Fruit fly (Drosophila melanogaster) S2 (cell line): Measurements from ENCODE around the gene CG33263.

Experiments
- CG8478 ChIP-seq: fragments of >200 bp; optimal IDR thresholded peaks from 2 replicates; lab custom pipeline; 2018
- CTCF ChIP-seq, 2 experiments: fragments of >200 bp; optimal IDR thresholded peaks; 2 replicates each; lab custom pipeline; 2018

CG33263 gene

DNA sequence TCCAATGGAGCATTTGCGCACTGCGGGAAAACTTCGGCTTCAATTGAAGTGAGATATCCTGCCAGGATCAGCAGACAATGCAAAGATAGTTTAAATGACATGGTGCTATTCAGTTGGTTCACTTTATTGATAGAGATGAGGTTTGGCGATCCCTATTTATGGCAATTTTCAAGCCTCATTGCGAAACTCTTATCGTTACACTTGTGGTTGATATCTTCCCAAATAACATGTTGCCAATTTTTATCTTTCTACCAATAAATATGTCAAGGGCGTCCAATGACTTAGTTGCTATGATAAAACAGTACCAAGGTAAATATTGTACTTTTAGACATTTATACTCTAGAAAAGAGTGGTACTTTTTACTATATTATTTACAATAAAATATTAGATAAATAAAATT is at the start of gene CG33263:
Gene CG33263, minus strand, starts transcription at position 101 of the 400 bp plus-strand sequence.
- TF ChIP-seq CTCF (optimal IDR thresholded peaks at IDR 0.05; lab: Kevin White, UChicago): no peak

DNA sequence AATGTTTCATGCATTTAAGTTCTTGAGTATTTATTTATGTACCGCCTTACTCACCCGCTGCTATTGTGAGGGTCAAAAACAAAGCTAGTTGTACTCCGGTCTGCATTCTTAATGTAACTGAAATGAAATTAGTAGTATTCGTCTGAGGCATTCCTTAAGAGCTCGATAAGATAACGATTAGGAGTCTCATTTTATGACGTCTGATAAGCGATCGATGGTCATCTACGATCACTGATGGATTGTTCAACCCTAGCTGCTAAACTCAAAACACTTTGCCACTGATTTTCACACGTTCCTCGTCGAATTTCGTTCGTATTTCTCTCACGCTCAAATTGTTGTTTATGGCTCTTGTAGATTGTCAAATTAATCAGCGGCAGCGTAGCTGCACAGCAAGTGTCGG is 33.2 kb upstream of the CG33263 start, which contains the start of gene CG10116:
Gene CG10116, minus strand, starts transcription at position 106 of the 400 bp plus-strand sequence.
- TF ChIP-seq CG8478 (no peak), CTCF (optimal IDR thresholded peaks at IDR 0.05; lab: Kevin White, UChicago) (no peak)

DNA sequence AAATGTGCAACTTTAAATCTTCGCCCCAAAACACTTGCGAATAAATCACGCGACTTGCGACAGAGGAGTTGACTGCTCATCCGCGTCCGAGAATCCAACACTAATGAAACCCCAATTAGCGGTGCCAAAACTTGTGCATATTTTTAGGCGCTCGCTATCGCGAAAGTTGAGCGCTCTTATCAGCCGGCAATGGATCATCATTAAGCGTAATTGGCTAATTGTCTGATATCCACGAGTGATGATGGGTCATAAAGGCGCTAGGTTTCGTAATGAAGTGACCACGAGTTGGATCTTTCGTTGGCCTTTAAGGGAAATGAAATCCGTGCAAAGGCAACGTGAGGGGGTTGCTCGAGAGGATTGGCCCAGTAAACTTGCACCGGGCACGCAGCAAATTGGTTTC is 30.8 kb upstream of the CG33263 start:
- TF ChIP-seq CTCF (optimal IDR thresholded peaks at IDR 0.05; lab: Kevin White, UChicago) (no peak), CG8478 (no peak)

DNA sequence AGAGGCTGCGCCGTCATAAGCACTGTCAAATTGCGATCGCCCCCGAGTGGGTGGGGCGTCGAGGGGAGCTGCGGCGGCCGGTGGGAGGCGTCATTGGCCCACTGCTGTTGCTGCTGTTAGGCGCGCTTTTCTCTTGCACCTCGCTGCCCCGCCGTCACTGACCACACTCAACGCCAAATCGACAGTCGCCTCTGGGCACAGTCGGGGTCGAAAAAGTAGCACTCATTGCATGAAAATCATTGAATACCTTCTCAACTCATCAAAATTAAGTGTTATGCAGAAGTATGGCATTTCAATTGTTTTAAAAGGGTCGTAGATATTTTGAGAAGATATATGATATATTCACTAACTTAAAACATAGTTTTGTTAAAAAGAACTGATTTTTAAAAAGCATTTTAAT is 28.3 kb upstream of the CG33263 start:
- TF ChIP-seq CTCF (optimal IDR thresholded peaks at IDR 0.05; lab: Kevin White, UChicago) (no peak), CG8478 (no peak)

DNA sequence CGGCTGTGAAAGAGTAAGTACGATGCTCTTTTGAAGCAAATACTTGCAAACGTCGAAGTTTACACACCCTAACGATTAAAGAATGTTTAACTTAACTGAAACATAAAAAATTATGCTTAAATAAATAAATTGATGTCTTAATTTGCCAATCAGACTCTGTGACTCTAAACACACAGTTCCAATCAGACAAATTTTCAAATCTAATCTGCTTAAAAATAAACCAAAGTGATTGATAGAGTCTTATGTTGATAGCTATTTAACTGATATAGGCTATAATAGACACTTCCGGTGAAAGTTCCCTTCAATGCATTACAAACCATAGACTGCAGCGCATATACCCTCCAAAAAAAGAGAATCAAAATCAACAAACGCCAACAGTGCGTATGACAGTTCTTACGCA is 27.6 kb upstream of the CG33263 start:
- TF ChIP-seq CG8478: no peak

DNA sequence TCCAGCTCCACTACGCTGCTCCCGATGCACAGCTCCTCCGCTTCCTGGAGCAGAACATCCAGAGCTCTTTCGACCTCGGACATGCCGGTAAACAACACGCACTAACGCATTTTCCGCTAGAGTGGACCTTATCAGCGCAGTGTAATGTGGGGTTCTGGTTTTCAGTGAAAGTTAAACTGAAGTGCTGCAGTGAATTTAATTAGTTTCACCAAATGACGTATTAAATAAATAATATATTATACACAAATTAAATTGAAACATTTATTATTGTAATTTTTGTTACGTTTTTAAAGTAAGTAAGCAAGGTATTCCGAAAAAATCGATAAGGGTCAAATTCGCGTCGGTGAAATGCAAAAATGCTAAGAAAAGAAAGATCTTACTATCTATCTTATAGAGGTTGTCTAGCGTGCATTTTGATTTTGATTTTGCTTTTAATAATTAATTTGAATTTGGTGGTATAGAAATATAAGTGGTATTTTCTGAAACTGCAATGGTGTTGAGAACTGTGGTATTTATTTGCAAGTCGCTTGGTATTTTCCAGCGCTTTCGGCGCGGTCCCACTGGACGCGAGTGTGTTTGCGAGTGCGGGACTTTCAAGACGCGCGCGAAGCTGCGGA is 26.3 kb upstream of the CG33263 start, which contains the start of the genes JMJD7 and CG10738:
Gene JMJD7, minus strand, starts transcription at position 107 of the 617 bp plus-strand sequence.
Gene CG10738, plus strand, starts transcription at position 594 of the 617 bp plus-strand sequence.
- TF ChIP-seq CTCF (optimal IDR thresholded peaks at IDR 0.05; lab: Kevin White, UChicago): no peak
- no peak for TF ChIP-seq CG8478

DNA sequence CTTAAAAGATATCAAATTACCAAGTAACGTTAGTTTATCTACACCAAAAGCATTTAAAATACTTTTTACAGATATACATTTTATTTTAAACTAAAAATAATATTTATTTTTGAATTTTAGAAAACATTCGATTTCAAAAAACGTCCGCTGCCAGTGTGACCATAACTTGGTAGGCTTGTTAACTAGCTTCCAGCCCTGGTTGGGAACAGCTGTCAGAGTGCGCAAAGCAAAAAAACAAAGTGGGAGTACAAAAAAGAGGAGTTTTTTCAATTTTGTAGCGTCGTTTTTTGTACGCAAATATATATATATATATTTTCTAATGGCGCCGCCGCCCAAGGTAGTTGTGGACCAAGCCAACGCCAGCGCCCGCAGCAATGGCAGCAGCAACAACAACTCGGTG is 18.4 kb upstream of the CG33263 start, which contains the start of gene cmb:
Gene cmb, plus strand, starts transcription at position 195 of the 400 bp plus-strand sequence.
- TF ChIP-seq CTCF (optimal IDR thresholded peaks at IDR 0.05; lab: Kevin White, UChicago) (no peak), CG8478 (no peak)

DNA sequence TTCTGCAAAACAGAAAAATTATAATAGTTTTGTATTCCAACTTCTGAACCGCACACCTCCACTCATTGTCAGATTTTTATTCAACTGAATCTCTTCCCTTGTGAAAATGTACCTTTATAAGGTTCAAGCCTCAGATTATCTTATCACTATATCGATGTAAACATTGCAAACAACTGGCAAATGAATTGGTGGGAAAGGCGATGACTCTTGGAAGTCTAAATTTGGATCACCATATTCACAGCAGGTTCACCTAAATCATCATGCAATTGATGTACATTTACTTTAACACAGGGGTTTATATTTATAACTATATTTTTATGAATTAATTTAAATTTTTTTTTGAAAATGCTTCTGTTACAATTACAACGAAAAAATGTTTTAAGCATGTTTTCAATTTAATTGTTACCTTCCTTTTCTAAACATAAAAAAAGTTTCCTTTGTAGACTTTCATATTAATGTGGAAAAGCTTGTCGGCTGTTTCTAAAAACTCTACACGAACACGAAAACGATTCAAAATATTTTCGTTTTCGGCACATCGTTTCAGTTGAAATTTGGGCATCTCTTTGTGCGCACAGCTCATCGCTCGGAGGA is 16.5 kb upstream of the CG33263 start, which contains the start of the genes CG10140 and CG14109:
Gene CG10140, minus strand, starts transcription at position 101 of the 591 bp plus-strand sequence.
Gene CG14109, plus strand, starts transcription at position 541 of the 591 bp plus-strand sequence.
- TF ChIP-seq CTCF (optimal IDR thresholded peaks at IDR 0.05; lab: Kevin White, UChicago): no peak

DNA sequence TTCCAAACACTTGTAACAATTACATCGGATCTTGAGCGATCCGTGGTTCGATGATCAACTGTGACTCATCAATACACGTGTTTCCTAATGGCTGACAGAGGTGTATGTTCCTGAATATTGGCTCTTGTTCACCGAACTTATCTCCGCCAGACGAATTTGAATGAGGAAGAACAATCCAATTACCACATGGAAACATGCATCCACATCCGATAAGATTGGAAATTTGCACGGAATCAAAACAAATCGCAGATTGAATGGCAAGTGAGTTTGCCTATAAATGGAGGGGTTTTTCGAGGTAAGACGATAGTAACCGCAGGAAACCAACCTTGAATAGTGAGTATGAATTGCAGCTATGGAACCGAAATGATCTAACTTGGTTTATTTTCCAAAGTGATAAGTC is 13.7 kb upstream of the CG33263 start, which contains the start of gene CG10725:
Gene CG10725, plus strand, starts transcription at position 301 of the 400 bp plus-strand sequence.
- TF ChIP-seq CG8478 (no peak), CTCF (optimal IDR thresholded peaks at IDR 0.05; lab: Kevin White, UChicago) (no peak)

DNA sequence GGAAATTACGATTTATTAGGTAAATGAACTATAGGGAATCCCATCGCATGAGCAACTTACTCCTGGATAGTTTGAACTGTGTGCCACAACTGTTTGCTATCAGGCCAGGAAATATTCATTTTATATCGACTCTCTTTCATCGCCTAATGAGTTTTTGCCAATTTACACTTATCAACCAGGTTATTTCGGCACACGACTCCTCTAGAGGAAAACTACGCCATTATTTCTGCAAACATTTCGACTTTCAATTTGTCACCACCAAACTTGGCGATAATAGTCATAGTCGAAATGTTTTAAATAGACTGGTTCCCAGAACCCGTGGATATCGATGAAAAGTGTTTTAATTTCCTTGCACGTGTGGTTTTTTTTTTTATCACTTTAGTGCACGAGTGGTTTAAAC is 13.1 kb upstream of the CG33263 start, which contains the start of gene CG10154:
Gene CG10154, minus strand, starts transcription at position 101 of the 400 bp plus-strand sequence.
- no peak for TF ChIP-seq CTCF (optimal IDR thresholded peaks at IDR 0.05; lab: Kevin White, UChicago)
- no peak for TF ChIP-seq CG8478

DNA sequence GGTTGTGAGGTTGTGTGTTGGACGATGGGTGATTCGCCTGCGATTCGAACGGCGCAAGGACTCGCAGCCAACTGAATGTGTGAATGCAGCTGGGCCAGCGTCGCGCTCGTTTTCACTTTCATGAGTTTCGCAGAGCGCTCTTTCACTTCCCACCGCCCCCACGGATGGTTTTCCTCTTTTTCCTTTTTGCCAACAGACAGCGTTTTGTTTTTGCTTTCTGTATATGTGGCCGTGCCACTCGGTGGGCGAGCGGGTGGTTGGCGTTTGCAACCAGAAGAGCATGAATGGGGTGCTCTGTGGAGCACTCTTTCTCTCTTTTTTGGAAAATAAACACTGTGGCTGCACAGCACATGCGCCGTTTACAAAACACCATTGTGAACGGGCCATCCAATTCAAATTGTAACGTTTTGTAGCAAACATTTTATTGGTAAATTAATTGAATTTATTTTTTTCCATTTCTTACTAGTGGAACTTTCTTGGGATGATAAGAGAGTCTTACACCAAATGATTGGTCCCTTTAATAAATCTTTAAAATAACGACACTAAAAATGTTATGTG is 11.3 kb upstream of the CG33263 start, which contains the start of gene CG10713:
Gene CG10713, minus strand, starts transcription at position 60 of the 558 bp plus-strand sequence.
- TF ChIP-seq CG8478 (no peak), CTCF (optimal IDR thresholded peaks at IDR 0.05; lab: Kevin White, UChicago) (no peak)

DNA sequence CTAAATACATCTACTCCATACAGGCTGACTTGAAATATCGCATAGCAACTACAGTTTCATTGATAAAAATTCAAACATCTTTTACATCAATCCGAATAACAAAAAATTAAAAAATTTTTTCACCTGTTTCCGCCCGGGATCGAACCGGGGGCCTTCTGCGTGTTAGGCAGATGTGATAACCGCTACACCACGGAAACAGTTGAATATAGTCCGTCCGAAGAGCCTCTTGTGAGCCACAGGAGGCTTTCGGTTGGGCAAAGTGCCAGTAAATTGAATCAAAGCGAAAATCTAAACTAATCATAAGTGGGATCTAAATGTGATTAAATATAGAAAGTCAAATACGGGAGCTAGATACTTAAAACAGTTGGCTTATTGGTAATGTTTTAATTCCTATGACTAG is 9.6 kb upstream of the CG33263 start:
- TF ChIP-seq CG8478 (no peak), CTCF (optimal IDR thresholded peaks at IDR 0.05; lab: Kevin White, UChicago) (no peak)

DNA sequence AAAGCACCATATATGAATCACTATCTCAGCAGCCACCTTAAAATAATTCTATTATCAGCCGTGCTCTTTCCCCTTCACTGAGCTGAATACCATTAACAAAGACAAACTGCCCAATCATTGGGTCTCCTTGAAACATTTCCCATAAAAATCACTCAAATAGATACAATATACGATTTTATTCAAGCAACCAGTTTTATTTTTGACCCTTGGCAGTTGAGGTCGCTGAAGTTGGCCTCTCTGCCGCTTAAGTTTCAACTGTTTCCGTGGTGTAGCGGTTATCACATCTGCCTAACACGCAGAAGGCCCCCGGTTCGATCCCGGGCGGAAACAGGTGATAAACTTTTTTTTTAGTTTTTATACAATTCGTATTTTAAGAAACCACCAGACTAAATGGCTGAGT is 8.8 kb upstream of the CG33263 start:
- TF ChIP-seq CG8478: no peak
- no peak for TF ChIP-seq CTCF (optimal IDR thresholded peaks at IDR 0.05; lab: Kevin White, UChicago)

DNA sequence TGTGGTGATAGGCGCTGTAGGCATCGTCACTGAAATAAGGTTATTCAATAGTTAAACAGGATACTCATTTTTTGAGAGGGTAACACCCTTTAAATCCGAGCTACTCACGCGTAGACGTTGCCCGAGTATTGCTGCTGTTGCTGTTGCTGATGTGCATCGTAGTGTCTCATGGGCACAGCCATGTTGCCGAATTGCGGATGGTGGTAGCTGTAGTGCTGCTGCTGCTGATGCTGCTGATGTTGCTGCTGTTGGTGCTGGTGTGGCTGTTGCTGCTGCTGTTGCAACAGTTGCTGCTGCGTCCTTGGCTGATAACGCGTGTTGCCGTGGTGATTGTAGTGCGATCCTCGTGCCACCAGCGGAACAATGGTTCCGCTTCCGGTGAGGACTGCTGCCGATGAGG is 6.2 kb upstream of the CG33263 start:
- TF ChIP-seq CTCF (optimal IDR thresholded peaks at IDR 0.05; lab: Kevin White, UChicago): no peak
- TF ChIP-seq CG8478: no peak

DNA sequence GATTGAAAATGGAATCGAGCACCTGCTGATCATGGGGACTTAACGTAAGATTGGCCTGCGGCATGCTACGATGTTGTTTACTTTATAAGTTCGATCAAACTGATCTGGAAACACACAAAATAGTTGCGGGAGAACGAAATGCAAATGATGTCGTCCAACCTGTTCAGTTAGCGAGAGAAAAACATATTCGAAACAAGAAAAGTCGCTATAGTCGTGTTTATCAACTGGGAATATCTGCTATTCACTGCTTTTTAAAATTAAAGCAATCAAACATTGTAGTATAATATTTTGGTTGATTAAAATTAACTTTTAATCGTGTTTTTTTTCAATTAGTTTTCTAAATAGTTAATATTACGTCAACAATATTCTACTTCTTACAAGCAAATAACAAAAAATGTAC is 2.6 kb upstream of the CG33263 start, which contains the start of gene CG14105:
Gene CG14105, minus strand, starts transcription at position 101 of the 400 bp plus-strand sequence.
- TF ChIP-seq CG8478 (no peak), CTCF (optimal IDR thresholded peaks at IDR 0.05; lab: Kevin White, UChicago) (no peak)

DNA sequence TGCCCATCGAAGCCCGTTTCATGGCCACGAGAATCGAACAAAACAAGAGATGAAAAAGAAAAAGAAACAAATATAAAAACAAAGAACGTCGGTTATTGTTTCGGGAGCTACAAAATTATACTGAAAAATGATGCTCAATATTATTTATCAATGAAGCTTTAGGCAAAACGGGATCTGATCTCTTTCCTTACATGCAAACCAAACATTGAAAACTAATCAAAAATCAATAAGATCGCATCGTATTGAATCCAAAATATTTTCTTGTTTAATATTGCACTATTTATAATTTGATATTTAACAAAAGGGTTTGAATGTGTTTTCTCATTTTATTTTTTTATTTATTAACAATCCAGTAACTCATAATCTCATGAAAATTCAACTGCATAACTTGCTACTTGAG is 1.6 kb upstream of the CG33263 start, which contains the start of gene CG14106:
Gene CG14106, minus strand, starts transcription at position 101 of the 400 bp plus-strand sequence.
- TF ChIP-seq CTCF (optimal IDR thresholded peaks at IDR 0.05; lab: Kevin White, UChicago) (no peak), CG8478 (no peak)
